Worm (Caenorhabditis elegans): Measurements from ENCODE around the gene C50B8.5.

Gene C50B8.5

ce11 chrV:13556746-13557145 lies 24.0 kb upstream of the C50B8.5 start, which contains the start of gene cav-2 (continued):
- TF ChIP-seq mdl-1 (tag; optimal IDR thresholded peaks at IDR 0.05), result no peak
- no peak for TF ChIP-seq ZK546.5 (tag; optimal IDR thresholded peaks at IDR 0.05)
- peak; percentile 8 for TF ChIP-seq tbx-2 (tag; optimal IDR thresholded peaks at IDR 0.05)
- peak; percentile 40 for TF ChIP-seq nhr-25 (tag; optimal IDR thresholded peaks at IDR 0.05)
- TF ChIP-seq ceh-28 (tag; optimal IDR thresholded peaks at IDR 0.05), result peak; percentile 70
- no peak for TF ChIP-seq unc-39 (tag; optimal IDR thresholded peaks at IDR 0.05)
- TF ChIP-seq mml-1 (tag; optimal IDR thresholded peaks at IDR 0.05), result no peak
- no peak for TF ChIP-seq ceh-9 (tag; optimal IDR thresholded peaks at IDR 0.05)
- no peak for TF ChIP-seq egl-27 (tag; optimal IDR thresholded peaks at IDR 0.05)
- no peak for TF ChIP-seq elt-1 (tag; optimal IDR thresholded peaks at IDR 0.05)
- TF ChIP-seq nhr-76 (tag; optimal IDR thresholded peaks at IDR 0.05), result no peak
- TF ChIP-seq snpc-4 (tag; optimal IDR thresholded peaks at IDR 0.05), result peak; percentile 24
- peak; percentile 51 for TF ChIP-seq fkh-10 (GFP tag; optimal IDR thresholded peaks at IDR 0.05)
- TF ChIP-seq egl-5 (tag; optimal IDR thresholded peaks at IDR 0.05), result peak; percentile 63
- no peak for TF ChIP-seq zag-1 (tag; optimal IDR thresholded peaks at IDR 0.05)
- no peak for TF ChIP-seq sea-2 (GFP tag; optimal IDR thresholded peaks at IDR 0.05)
- TF ChIP-seq nhr-237 (tag; optimal IDR thresholded peaks at IDR 0.05), result no peak
- peak; percentile 68 for TF ChIP-seq nfya-1 (tag; optimal IDR thresholded peaks at IDR 0.05; ENCODE audit: insufficient read depth)

DNA sequence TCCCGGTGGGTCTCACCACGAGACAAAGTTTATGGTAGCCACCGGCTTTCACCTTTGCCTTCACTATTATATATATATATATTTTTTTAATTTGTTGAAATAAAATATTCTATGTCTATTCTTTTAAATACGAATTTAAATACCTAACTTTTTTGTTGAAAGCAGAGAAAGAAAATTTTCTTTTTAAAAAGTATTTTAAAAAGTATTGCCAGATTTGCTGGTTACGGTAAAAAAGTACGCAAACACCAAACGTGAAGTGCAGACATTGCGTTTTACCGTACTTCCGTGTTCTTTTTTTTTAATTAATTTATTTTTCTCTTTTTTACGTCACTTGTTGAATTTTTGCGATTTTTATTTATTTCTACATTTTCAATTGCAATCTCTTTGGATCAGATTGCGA lies 20.8 kb upstream of the C50B8.5 start, which contains the start of gene C56A3.8:
C56A3.8 (plus strand) TSS at position 301 of the 400 bp plus-strand sequence.
- no peak for TF ChIP-seq egl-5 (tag; optimal IDR thresholded peaks at IDR 0.05)
- TF ChIP-seq eor-1 (tag; optimal IDR thresholded peaks at IDR 0.05), result no peak
- TF ChIP-seq nhr-12 (tag; optimal IDR thresholded peaks at IDR 0.05), result no peak
- TF ChIP-seq nhr-237 (tag; optimal IDR thresholded peaks at IDR 0.05), result no peak
- no peak for TF ChIP-seq nhr-67 (tag; optimal IDR thresholded peaks at IDR 0.05)
- no peak for TF ChIP-seq nhr-77 (tag; optimal IDR thresholded peaks at IDR 0.05)
- TF ChIP-seq egl-27 (tag; optimal IDR thresholded peaks at IDR 0.05), result no peak
- TF ChIP-seq lin-39 (tag; optimal IDR thresholded peaks at IDR 0.05), result no peak
- TF ChIP-seq elt-2 (tag; optimal IDR thresholded peaks at IDR 0.05), result no peak
- no peak for TF ChIP-seq mdl-1 (tag; optimal IDR thresholded peaks at IDR 0.05)

DNA sequence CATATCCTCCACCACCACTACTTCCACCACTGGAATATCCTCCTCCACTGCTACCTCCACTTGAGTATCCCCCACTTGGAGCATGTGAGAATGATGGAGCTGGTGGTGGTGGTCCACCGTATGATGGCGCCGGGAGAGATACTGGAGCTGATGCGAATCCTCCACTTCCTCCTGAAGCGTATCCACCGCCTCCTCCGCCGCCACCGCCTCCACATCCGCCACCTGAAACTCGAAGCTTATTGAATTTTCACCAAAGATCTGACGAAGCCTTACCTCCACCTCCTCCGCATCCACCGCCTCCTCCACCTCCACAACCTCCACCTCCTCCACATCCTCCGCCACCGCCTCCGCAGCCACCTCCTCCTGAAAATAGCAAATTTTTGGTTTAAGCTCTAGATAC lies 18.0 kb upstream of the C50B8.5 start:
- TF ChIP-seq unc-62 (GFP tag; optimal IDR thresholded peaks at IDR 0.05) (no peak), daf-12 (tag; optimal IDR thresholded peaks at IDR 0.05) (no peak), skn-1 (tag; optimal IDR thresholded peaks at IDR 0.05) (no peak), jun-1 (tag; optimal IDR thresholded peaks at IDR 0.05) (no peak), elt-3 (tag; optimal IDR thresholded peaks at IDR 0.05) (no peak), mdl-1 (tag; optimal IDR thresholded peaks at IDR 0.05) (no peak), nhr-237 (tag; optimal IDR thresholded peaks at IDR 0.05) (no peak), sea-2 (GFP tag; optimal IDR thresholded peaks at IDR 0.05) (no peak), fkh-2 (tag; optimal IDR thresholded peaks at IDR 0.05) (no peak)

ce11 chrV:13563841-13564240 lies 16.9 kb upstream of the C50B8.5 start, which contains the start of gene grl-17:
TSS of gene grl-17 (minus strand) at chrV:13563941.
- TF ChIP-seq mdl-1 (tag; optimal IDR thresholded peaks at IDR 0.05) (no peak), fkh-2 (tag; optimal IDR thresholded peaks at IDR 0.05) (no peak), nhr-77 (tag; optimal IDR thresholded peaks at IDR 0.05) (no peak), ztf-4 (tag; optimal IDR thresholded peaks at IDR 0.05) (no peak), nfya-1 (tag; optimal IDR thresholded peaks at IDR 0.05; ENCODE audit: insufficient read depth) (no peak), nhr-23 (tag; optimal IDR thresholded peaks at IDR 0.05) (no peak), elt-3 (tag; optimal IDR thresholded peaks at IDR 0.05) (no peak), nhr-43 (tag; optimal IDR thresholded peaks at IDR 0.05; ENCODE audit: poor library complexity, severe bottlenecking) (no peak), daf-12 (tag; optimal IDR thresholded peaks at IDR 0.05) (no peak), nhr-237 (tag; optimal IDR thresholded peaks at IDR 0.05) (no peak), snpc-4 (tag; optimal IDR thresholded peaks at IDR 0.05) (no peak), elt-2 (tag; optimal IDR thresholded peaks at IDR 0.05) (no peak), ceh-16 (tag; optimal IDR thresholded peaks at IDR 0.05) (no peak), ceh-9 (tag; optimal IDR thresholded peaks at IDR 0.05) (no peak), egl-27 (tag; optimal IDR thresholded peaks at IDR 0.05) (no peak), ZK546.5 (tag; optimal IDR thresholded peaks at IDR 0.05) (no peak), fos-1 (tag; optimal IDR thresholded peaks at IDR 0.05) (no peak), lin-39 (tag; optimal IDR thresholded peaks at IDR 0.05) (no peak), R02D3.7 (tag; optimal IDR thresholded peaks at IDR 0.05) (no peak), nhr-67 (tag; optimal IDR thresholded peaks at IDR 0.05) (no peak)

All from whole organism, L3 larva.